Worm (Caenorhabditis elegans): ENCODE results near the gene ceh-30.

DNA sequence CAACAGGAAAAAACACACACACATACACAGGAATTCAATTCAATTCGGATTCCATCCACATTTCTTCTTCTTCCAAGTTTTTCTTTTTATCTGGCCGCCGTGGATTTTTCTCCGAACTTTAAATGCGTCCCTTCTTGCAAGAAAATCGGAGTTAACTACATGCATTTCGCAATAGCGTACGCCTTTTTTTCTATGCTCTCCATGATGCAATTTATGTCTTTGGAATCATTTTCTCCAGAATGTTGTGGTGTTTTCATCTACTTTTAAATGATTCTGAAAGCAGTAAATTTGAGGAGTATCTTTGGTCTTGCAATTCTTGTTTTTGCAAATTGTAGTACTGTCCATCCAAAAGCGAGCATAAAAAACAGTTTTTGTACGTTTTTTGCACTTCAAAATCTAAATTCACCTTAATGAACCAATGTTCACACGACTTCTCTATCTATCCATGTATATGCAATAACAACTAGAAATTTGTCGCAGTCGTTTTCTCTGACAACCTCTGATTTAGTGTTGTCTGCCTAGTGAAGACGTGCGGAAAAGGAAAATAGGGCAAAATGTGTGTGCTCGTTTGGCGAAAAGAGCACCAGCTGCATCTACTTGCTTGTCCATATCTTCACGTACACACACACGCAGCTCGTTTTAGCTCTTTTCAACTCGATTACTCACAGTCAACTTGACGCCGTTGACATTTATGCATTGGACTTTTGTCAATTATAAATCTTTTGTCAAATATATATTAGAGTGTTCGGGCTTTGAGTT is 40.9 kb upstream of the ceh-30 start:
- TF ChIP-seq ceh-82 (tag; optimal IDR thresholded peaks at IDR 0.05) (peak in 1 of 3 experiments; percentile 20), nhr-28 (tag; optimal IDR thresholded peaks at IDR 0.05) (no peak)
